Worm (Caenorhabditis elegans): ENCODE results near the gene cup-16.

Gene cup-16

ce11 chrII:8698828-8699227 lies 8.1 kb upstream of the cup-16 start, which contains the start of gene chdh-1:
Gene chdh-1, minus strand, starts transcription at chrII:8698928.
- TF ChIP-seq sptf-2 (GFP tag; optimal IDR thresholded peaks at IDR 0.05) (no peak), F10E7.11 (tag; optimal IDR thresholded peaks at IDR 0.05) (peak; percentile 15)

DNA sequence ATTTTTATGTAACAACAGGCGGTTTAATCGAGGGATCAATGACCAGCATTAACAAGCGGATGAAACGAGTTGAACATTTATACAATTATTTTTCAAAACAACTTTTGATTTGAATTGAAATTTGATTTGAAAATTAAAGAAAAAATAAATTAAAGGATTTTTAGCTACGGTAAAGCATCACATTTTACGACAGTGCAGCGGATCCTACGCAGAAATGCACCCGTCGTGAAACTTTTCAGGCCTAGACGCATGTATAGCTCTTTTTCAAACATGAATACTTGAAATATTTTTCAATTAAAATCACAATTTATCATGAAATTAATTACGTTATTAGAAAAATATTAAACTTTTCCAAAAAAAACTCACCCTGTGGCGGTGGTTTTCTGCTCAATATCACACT lies 5.9 kb upstream of the cup-16 start:
- TF ChIP-seq F37B4.10 (GFP tag; IDR thresholded peaks at IDR 0.05) = no peak
- peak; percentile 77 for TF ChIP-seq madf-8 (GFP tag; conservative IDR thresholded peaks at IDR 0.05)
- TF ChIP-seq lsl-1 (GFP tag; optimal IDR thresholded peaks at IDR 0.05) = peak; percentile 51
- TF ChIP-seq egl-44 (GFP tag; IDR thresholded peaks at IDR 0.05) = no peak
- TF ChIP-seq xnd-1 (tag; optimal IDR thresholded peaks at IDR 0.05) = peak; percentile 57
- TF ChIP-seq madf-6 (GFP tag; IDR thresholded peaks at IDR 0.05) = peak; percentile 72

DNA sequence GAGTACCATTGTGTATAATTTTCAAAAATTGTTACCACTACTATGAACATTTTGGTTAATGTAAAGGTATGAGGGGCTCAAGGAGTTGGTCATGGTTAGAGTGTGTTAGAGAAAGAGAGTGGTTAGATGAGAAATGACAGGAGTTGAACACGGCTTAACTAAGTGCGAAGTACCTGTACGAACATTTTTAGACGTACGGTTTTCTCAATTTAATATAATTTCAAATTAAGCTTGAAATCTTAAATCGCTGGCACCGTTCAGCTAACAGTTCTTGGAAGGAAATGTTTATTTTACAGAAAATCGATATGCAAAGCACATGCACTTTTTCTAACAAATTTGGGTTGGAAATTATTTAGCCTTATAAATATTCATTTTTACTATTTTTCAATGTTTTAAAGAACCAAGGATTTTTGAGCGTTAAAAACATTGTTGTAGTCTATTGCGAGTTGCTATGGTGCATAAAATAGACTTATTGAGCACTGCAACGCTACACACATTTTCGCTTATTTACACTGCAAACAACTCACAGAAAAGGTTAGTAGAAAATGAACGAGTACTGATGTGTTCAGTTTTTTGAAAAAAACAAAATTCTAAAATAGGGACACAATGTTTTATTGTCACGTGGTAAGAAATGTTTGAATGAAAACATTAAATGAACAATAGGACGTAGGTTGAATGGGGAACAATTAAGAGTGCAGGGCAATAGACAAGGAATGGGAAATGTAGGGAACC lies 5.2 kb upstream of the cup-16 start, which contains the start of gene sphk-1:
TSS of gene sphk-1 (minus strand) at position 51 of the 732 bp plus-strand sequence.
- no peak for TF ChIP-seq hlh-12 (tag; optimal IDR thresholded peaks at IDR 0.05)

ce11 chrII:8703729-8704128 lies 3.2 kb upstream of the cup-16 start, which contains the start of gene ceh-7:
Gene ceh-7, minus strand, starts transcription at chrII:8703829.
- TF ChIP-seq snpc-3.4 (tag; optimal IDR thresholded peaks at IDR 0.05) (no peak), ztf-22 (GFP tag; optimal IDR thresholded peaks at IDR 0.05) (no peak), cebp-1 (GFP tag; IDR thresholded peaks at IDR 0.05) (no peak), cebp-1 (tag; optimal IDR thresholded peaks at IDR 0.05) (no peak), F22D6.2 (tag; optimal IDR thresholded peaks at IDR 0.05) (no peak), F57A8.1 (GFP tag; optimal IDR thresholded peaks at IDR 0.05) (no peak), Y95B8A.8 (GFP tag; IDR thresholded peaks at IDR 0.05) (no peak)

DNA sequence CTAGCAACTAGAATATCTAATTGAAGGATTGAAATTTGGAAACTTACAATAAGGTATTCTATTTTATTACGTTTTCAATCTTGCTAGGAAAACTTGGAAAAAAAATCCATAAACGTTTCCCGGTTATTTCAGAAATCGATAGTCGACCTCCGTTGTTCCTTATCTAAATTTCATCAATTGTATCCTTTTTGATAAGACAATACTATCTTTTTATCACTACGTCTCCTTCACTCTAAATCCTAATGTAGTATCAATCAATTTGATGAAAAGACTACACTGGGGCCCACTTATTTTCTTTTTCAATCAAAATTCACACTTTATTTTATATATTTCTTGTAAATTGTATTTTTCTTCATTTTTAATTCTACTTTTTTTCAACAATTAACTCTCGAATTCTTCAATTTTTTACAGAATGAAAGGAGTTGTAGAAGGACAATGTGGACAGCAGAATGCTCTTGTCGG lies 2.5 kb upstream of the cup-16 start, which contains the start of gene prx-5:
TSS of gene prx-5 (plus strand) at position 412 of the 462 bp plus-strand sequence.
- TF ChIP-seq ama-1 (optimal IDR thresholded peaks at IDR 0.05) = no peak
- no peak for TF ChIP-seq ama-1 (GFP tag; optimal IDR thresholded peaks at IDR 0.05)
- peak; percentile 16 for TF ChIP-seq nhr-80 (tag; optimal IDR thresholded peaks at IDR 0.05)

DNA sequence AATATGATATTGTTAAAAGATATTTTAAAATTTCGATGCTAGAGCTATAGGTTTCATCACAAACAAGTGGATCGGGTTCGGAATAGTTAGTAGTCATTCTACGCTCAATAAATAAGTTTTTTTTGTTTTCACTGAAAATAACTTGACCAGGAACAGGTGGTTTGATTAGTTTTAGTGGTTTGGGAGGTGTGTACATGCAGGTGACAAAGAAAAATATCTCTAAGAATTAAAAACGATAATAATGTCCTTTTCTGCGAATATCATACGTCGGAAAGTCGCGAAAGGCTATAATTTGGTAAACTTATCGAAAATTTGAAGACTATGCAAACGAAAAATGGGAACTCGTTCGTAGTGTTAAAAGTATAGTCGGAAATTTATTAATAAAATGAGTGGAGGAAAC lies 3.4 kb downstream of the cup-16 start, which contains the start of gene srg-15:
TSS of gene srg-15 (minus strand) at position 101 of the 400 bp plus-strand sequence.
- no peak for TF ChIP-seq ceh-58 (GFP tag; IDR thresholded peaks at IDR 0.05)
- TF ChIP-seq cebp-2 (GFP tag; IDR thresholded peaks at IDR 0.05) = no peak
- TF ChIP-seq ztf-25 (GFP tag; IDR thresholded peaks at IDR 0.05) = no peak
- TF ChIP-seq hlh-12 (tag; optimal IDR thresholded peaks at IDR 0.05) = no peak
- no peak for TF ChIP-seq somi-1 (GFP tag; optimal IDR thresholded peaks at IDR 0.05)
- no peak for TF ChIP-seq akir-1 (GFP tag; optimal IDR thresholded peaks at IDR 0.05)
- TF ChIP-seq pha-4 (tag; optimal IDR thresholded peaks at IDR 0.05) = no peak

DNA sequence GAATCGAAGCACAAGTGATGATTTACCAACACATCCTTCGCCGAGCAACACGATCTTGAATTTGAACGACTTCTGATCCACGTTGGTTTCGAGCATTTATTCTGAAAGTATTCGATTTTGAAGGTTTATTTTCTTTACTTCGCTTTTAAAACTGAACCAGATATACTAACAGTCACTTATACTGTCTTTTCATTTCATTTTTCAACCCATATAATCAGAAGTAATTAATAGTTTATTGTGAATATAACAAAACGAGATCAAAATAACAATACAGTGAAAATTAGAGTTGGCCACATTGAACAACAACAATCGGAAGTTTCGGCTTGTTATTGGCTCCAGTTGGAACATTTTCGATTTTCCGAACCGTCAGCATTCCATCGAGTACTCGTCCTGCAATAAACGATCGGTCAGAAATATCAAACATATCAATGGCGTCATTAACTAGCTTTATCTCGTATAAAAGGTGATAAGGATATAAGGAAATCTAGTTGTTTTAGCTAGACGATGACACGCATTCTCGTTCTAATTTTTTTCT lies 8.0 kb downstream of the cup-16 start, which contains the start of the genes rab-21 and T01B7.13:
TSS of gene rab-21 (minus strand) at position 101 of the 535 bp plus-strand sequence.
TSS of gene T01B7.13 (plus strand) at position 485 of the 535 bp plus-strand sequence.
- TF ChIP-seq nfyb-1 (GFP tag; IDR thresholded peaks at IDR 0.05) = no peak

Data from whole organism, young adult.